Worm (Caenorhabditis elegans) whole organism, L4/young adult: Measurements from ENCODE around the gene K08B5.2.

Experiments
- W03F9.2 ChIP-seq: fragments of 150-350 bp; optimal IDR thresholded peaks from 2 replicates; lab custom pipeline; 2014; ENCODE audit warnings: missing biosample characterization, missing genetic modification characterization
- dao-5 ChIP-seq: sonication (generic microtip); optimal IDR thresholded peaks from 2 replicates; lab custom pipeline; 2016; ENCODE audit warnings: missing genotype, missing genetic modification characterization, moderate library complexity, missing compliant biosample characterization
- him-1 ChIP-seq: sonication (generic microtip); optimal IDR thresholded peaks from 2 replicates; lab custom pipeline; 2016; ENCODE audit warnings: missing genotype, missing genetic modification reagents, missing genetic modification characterization, missing compliant biosample characterization

K08B5.2 gene

DNA sequence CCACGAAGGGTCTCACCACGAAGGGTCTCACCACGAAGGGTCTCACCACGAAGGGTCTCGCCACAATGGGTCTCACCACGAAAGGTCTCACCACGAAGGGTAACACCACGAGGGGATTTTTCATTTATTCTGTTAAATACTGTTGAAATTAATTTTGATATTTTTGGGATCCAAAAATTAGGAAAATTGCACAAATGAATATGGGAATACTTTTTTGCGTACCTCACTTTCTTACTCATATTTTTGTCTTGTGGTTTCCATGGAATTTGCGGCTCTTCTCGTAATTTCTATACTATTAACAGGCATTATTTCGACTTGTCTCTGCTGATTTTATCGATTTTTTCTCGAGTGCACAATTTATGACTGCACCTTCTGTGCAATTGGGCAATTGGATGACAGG lies 48.3 kb downstream of the K08B5.2 start, which contains the start of gene T25D1.3:
Gene T25D1.3, plus strand, starts transcription at position 301 of the 400 bp plus-strand sequence.
- no peak for TF ChIP-seq W03F9.2 (tag; lab: Kevin White, UChicago)
- no peak for TF ChIP-seq dao-5 (tag; lab: Kevin White, UChicago)
- no peak for TF ChIP-seq him-1 (tag; lab: Kevin White, UChicago)

DNA sequence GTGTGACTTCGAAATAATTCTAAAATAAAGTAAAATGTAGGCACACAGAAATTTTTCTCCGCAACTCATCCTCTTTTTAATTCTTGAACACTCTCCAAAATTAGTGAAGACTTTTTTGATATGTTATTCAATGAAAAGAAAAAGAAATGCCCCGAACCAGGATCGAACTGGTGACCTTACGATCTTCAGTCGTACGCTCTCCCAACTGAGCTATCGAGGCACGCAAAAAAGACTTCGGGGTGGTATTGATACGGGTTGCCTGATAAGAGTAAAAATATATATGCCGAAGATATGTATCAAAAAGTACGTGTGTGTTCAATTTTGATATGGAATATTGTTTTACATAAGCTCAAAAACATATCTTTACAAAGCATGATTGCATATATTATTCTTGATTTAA lies 50.7 kb downstream of the K08B5.2 start:
- TF ChIP-seq him-1 (tag; lab: Kevin White, UChicago) (no peak), W03F9.2 (tag; lab: Kevin White, UChicago) (no peak), dao-5 (tag; lab: Kevin White, UChicago) (no peak)
